Comparison of ENCODE assay signal across 2 fruit fly cellular contexts in genomic region chr2L:4573327-4573726, dm6.
A peak's percentile ranks its signal among the peaks of the same experiment; 100 is the strongest.
TF ChIP-seq lines count a peak whose summit lies in the region.

No protein-coding gene starts in this region.

- TF ChIP-seq CTCF in whole organism, embryonic (GFP tag; optimal IDR thresholded peaks at IDR 0.05; lab: Kevin White, UChicago), result no peak

TF ChIP-seq in whole organism, embryonic, 481 proteins besides CTCF, POLR2A, EP300 and RAD21:
- TF ChIP-seq oc (tag; optimal IDR thresholded peaks at IDR 0.05; lab: Kevin White, UChicago) (peak; percentile 67), Atf-2 (GFP tag; optimal IDR thresholded peaks at IDR 0.05; lab: Kevin White, UChicago) (no peak), kni (GFP tag; optimal IDR thresholded peaks at IDR 0.05; lab: Kevin White, UChicago) (peak; percentile 36), vvl (GFP tag; IDR thresholded peaks at IDR 0.05; lab: Robert Waterston, UW) (peak; percentile 23; the same call in 1 of the 2 replicates), abd-A (tag; optimal IDR thresholded peaks at IDR 0.05; lab: Kevin White, UChicago) (peak; percentile 1), onecut (GFP tag; IDR thresholded peaks at IDR 0.05; lab: Robert Waterston, UW) (peak; percentile 38; the same call in 1 of the 2 replicates), seq (GFP tag; IDR thresholded peaks at IDR 0.05; lab: Robert Waterston, UW) (no peak), CG11695 (GFP tag; IDR thresholded peaks at IDR 0.05; lab: Robert Waterston, UW) (no peak)

TF ChIP-seq in whole organism, pupa, 21 proteins besides CTCF, POLR2A, EP300 and RAD21:
- TF ChIP-seq EcR (GFP tag; optimal IDR thresholded peaks at IDR 0.05; lab: Kevin White, UChicago) (peak; percentile 37), CG34367 (tag; optimal IDR thresholded peaks at IDR 0.05; lab: Kevin White, UChicago) (no peak)
